Worm (Caenorhabditis elegans): ENCODE data around the gene nhr-31.

The nhr-31 gene

DNA sequence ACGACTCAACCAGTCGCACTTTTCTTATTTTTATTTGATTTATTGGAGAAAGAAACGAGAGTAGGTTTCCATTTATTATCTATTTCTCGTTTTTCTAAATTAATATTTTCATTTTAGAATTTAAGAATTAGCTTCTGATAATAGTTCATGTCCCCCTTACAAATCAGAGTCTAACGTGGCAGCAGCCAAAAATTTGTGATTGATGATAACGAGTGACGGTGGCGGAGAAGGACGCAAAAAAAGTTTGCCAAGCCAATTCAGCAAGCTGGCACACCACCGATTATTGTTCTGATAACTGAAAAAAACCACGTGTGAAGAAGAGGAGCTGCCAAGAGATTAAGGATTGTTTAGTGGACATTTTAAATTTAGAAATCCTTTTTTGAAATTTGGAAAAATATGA, 786 bp upstream of the nhr-31 start:
- TF ChIP-seq snpc-1.3 (tag; optimal IDR thresholded peaks at IDR 0.05; ENCODE audit: insufficient read depth) (no peak), let-607 (tag; optimal IDR thresholded peaks at IDR 0.05) (peak in 1 of 2 experiments; percentile 19), nhr-80 (tag; optimal IDR thresholded peaks at IDR 0.05) (peak; percentile 94)

DNA sequence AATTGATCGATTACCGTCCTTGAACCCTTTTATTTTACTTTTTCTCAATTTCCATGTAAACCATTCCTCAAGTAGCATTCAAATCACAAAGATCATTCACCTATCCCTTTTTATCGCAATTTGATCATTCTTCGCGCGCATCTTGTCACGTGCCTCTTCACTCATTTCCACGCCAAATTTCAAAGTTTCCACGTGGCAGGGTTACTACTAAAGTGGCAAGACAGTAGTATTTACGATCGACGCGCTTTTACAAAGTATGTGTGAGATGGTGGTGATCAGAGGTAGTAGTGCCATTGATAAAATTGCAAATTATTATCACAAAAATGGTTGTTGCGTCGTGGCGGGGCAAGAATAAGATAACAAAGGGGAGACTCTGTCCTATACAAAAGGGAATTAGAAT, 941 bp downstream of the nhr-31 start:
- no peak for TF ChIP-seq lin-35 (GFP tag; optimal IDR thresholded peaks at IDR 0.05)
- peak; percentile 84 for TF ChIP-seq ztf-26 (tag; optimal IDR thresholded peaks at IDR 0.05)
- no peak for TF ChIP-seq lsl-1 (GFP tag; optimal IDR thresholded peaks at IDR 0.05)
- peak; percentile 71 for TF ChIP-seq nhr-80 (tag; optimal IDR thresholded peaks at IDR 0.05)
- peak; percentile 63 for TF ChIP-seq lin-40 (tag; optimal IDR thresholded peaks at IDR 0.05)
- TF ChIP-seq snpc-4 (GFP tag; optimal IDR thresholded peaks at IDR 0.05): no peak
- no peak for TF ChIP-seq snpc-4 (tag; optimal IDR thresholded peaks at IDR 0.05)
- TF ChIP-seq ztf-18 (tag; optimal IDR thresholded peaks at IDR 0.05): no peak
- TF ChIP-seq K11D2.4 (GFP tag; IDR thresholded peaks at IDR 0.05): 0 out of 2 replicates have a peak, but pooled peaks have one; percentile 16
- TF ChIP-seq somi-1 (GFP tag; optimal IDR thresholded peaks at IDR 0.05): peak; percentile 86
- TF ChIP-seq unc-62 (GFP tag; optimal IDR thresholded peaks at IDR 0.05): no peak
- TF ChIP-seq ceh-27 (GFP tag; optimal IDR thresholded peaks at IDR 0.05): no peak
- TF ChIP-seq Y95B8A.8 (GFP tag; IDR thresholded peaks at IDR 0.05): no peak
- TF ChIP-seq ZK185.1 (tag; optimal IDR thresholded peaks at IDR 0.05; ENCODE audit: poor library complexity, severe bottlenecking): no peak

DNA sequence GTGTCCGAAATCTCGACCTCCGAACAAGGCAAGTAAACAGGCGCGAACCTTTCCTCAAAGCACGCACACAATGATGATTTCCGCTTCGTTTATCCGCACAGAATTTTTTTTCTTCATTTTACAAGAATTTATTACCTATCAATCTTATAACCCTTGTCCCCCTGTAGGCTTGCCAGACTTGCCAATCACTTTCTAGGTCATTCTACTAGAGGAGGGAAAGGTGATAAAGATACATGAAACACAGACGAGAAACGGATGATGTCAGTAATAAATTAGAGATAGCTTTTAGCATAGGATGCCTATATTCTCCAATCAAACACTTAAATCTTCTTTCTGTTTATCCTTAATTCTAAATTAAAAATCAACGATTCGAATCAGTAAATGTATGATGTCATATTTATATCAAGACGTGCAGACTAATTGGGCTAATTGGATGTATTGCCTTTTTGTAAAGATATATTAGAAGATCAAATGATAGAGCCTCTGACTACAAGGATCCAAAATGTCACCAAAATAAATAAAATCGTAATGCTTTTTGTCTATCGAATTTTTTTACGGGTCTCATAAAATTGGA, 1.9 kb downstream of the nhr-31 start:
- TF ChIP-seq F22D6.2 (tag; optimal IDR thresholded peaks at IDR 0.05): no peak
- no peak for TF ChIP-seq egl-44 (GFP tag; IDR thresholded peaks at IDR 0.05)
- TF ChIP-seq nhr-80 (tag; optimal IDR thresholded peaks at IDR 0.05): no peak
- no peak for TF ChIP-seq zim-3 (tag; optimal IDR thresholded peaks at IDR 0.05)
- no peak for TF ChIP-seq ztf-25 (GFP tag; IDR thresholded peaks at IDR 0.05)
- no peak for TF ChIP-seq K12H6.12 (tag; optimal IDR thresholded peaks at IDR 0.05)
- TF ChIP-seq F10E7.11 (tag; optimal IDR thresholded peaks at IDR 0.05): no peak
- no peak for TF ChIP-seq B0261.1 (tag; optimal IDR thresholded peaks at IDR 0.05)
- no peak for TF ChIP-seq atf-7 (tag; optimal IDR thresholded peaks at IDR 0.05)
- TF ChIP-seq lin-35 (GFP tag; optimal IDR thresholded peaks at IDR 0.05): no peak
- no peak for TF ChIP-seq F57A8.1 (GFP tag; optimal IDR thresholded peaks at IDR 0.05)
- no peak for TF ChIP-seq lin-40 (tag; optimal IDR thresholded peaks at IDR 0.05)
- TF ChIP-seq attf-3 (GFP tag; conservative IDR thresholded peaks at IDR 0.05): no peak
- TF ChIP-seq unc-130 (GFP tag; optimal IDR thresholded peaks at IDR 0.05): no peak
- no peak for TF ChIP-seq lsl-1 (GFP tag; optimal IDR thresholded peaks at IDR 0.05)
- TF ChIP-seq pha-4 (tag; optimal IDR thresholded peaks at IDR 0.05): no peak
- no peak for TF ChIP-seq ets-4 (GFP tag; optimal IDR thresholded peaks at IDR 0.05)
- TF ChIP-seq nhr-179 (tag; optimal IDR thresholded peaks at IDR 0.05): no peak

DNA sequence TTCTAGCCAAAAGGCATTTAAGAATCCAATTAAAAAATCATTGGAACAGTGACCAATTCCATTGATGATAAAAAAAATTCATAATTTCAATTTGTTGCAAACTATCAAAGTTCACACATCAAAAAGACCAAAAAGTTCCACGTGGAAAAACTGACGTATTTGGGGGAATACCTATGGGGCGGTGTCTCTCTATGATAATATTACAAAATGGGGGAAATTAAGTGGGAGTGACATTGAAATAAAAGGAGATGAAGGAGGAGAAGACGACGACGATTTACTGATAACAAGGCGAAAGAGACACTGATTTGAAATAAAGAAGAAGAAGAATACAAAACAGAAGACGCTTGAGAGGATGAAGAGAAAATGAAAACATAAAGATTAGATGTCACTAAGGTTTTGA, 3.0 kb downstream of the nhr-31 start:
- TF ChIP-seq let-607 (tag; optimal IDR thresholded peaks at IDR 0.05) (peak; percentile 63 to 89), atf-7 (tag; optimal IDR thresholded peaks at IDR 0.05) (peak; percentile 21), lin-40 (tag; optimal IDR thresholded peaks at IDR 0.05) (peak; percentile 17), nhr-80 (tag; optimal IDR thresholded peaks at IDR 0.05) (peak; percentile 80), nhr-27 (tag; optimal IDR thresholded peaks at IDR 0.05) (no peak)

DNA sequence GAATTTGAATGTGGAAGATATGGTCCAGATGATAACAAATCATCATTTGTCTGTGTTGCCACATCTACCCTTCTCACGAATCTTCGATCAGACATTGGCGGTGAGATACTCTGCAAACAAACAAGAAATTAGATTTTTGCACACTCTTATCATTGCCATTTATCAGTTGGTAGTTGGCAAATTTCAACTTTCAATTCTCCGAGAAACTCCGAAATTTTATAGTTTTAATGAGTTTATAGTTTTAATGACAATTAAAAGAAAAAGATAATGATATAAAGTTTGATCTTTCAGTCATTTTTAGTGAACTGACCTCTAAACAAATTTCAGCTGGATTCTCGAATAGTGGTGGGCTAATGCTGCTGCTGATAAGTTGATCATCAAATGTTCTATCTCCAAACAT, 5.5 kb downstream of the nhr-31 start:
- no peak for TF ChIP-seq snpc-4 (GFP tag; optimal IDR thresholded peaks at IDR 0.05)
- TF ChIP-seq snpc-4 (tag; optimal IDR thresholded peaks at IDR 0.05): no peak
- TF ChIP-seq tbx-9 (tag; optimal IDR thresholded peaks at IDR 0.05; ENCODE audit: borderline replicate concordance): no peak
- TF ChIP-seq nhr-80 (tag; optimal IDR thresholded peaks at IDR 0.05): peak; percentile 48
- no peak for TF ChIP-seq hlh-26 (GFP tag; conservative IDR thresholded peaks at IDR 0.05)

All from whole organism, young adult.